Fruit fly (Drosophila melanogaster): Measurements from ENCODE around the gene Dci.
A peak's percentile ranks its signal among the peaks of the same experiment; 100 is the strongest.

dm6 chr3L:885624-886257, 34.6 kb downstream of the Dci start:
- TF ChIP-seq Hr96 (GFP tag; optimal IDR thresholded peaks at IDR 0.05) (no peak), Crg-1 (GFP tag; optimal IDR thresholded peaks at IDR 0.05) (no peak), CG11617 (GFP tag; optimal IDR thresholded peaks at IDR 0.05) (no peak), CG5204 (GFP tag; optimal IDR thresholded peaks at IDR 0.05) (no peak), CG7045 (GFP tag; optimal IDR thresholded peaks at IDR 0.05) (no peak), CG7101 (tag; optimal IDR thresholded peaks at IDR 0.05) (no peak), kay (GFP tag; ENCODE audit: borderline replicate concordance) (no peak), Mnt (GFP tag; optimal IDR thresholded peaks at IDR 0.05) (no peak), cnc (optimal IDR thresholded peaks at IDR 0.05) (no peak), tj (GFP tag; optimal IDR thresholded peaks at IDR 0.05) (peak; percentile 66)

Measured in whole organism, adult.